Fruit fly (Drosophila melanogaster) Kc167 (cell line): ENCODE data around the gene CG42613.

Experiments
- Myc ChIP-seq: fragments of >200 bp; optimal IDR thresholded peaks from 2 replicates; lab custom pipeline; 2017; ENCODE audit warnings: missing external identifiers
- h ChIP-seq: fragments of >200 bp; optimal IDR thresholded peaks from 3 replicates; lab custom pipeline; 2018; ENCODE audit warnings: missing external identifiers
- insv ChIP-seq: fragments of >200 bp; optimal IDR thresholded peaks from 3 replicates; lab custom pipeline; 2018; ENCODE audit warnings: missing external identifiers
- psq ChIP-seq: fragments of >200 bp; optimal IDR thresholded peaks from 2 replicates; lab custom pipeline; 2017; ENCODE audit warnings: missing external identifiers

dm6 chr3R:18947307-18947706 lies 18.3 kb downstream of the CG42613 start:
- TF ChIP-seq h (lab: Kevin White, UChicago) (no peak), Myc (lab: Kevin White, UChicago) (no peak), psq (lab: Kevin White, UChicago) (no peak), insv (lab: Kevin White, UChicago) (no peak)
